Fruit fly (Drosophila melanogaster): Measurements from ENCODE around the gene CG7130.

The CG7130 gene

DNA sequence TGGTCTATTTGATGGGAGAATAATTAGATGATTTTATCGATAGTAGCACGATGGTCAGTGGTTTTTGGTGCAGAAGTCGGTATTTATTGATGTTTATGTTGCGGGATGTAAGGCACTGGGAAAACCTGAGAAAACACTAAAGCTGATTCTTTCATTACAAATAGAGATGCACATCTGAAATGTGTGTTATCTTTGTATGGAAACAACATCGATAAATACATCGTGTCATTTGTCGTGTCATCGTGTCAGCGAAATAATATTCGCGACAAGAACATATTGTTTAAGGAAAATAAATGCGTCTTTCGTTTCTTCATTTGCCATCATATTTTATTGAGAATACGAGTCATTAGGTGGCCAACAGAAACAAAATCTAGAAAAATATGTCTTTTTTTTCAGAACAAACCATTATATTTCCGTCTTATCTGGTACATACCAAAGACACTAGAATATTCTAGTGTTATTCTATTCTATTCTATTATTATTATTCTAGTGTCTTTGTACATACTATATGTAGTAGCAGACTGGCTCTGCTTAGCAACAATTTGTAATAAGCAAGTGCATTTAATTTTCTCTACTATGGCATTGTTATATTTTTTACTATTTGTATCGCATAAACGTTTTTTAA lies 1.1 kb downstream of the CG7130 start, which contains the start of gene CG7133 (continued):
- TF ChIP-seq CG7963 (GFP tag; IDR thresholded peaks at IDR 0.05; ENCODE audit: partially characterized antibody) (peak; percentile 78), nerfin-1 (tag; optimal IDR thresholded peaks at IDR 0.05) (no peak), croc (GFP tag; conservative IDR thresholded peaks at IDR 0.05) (no peak), CG8944 (GFP tag; optimal IDR thresholded peaks at IDR 0.05) (no peak), CG4404 (GFP tag; IDR thresholded peaks at IDR 0.05) (no peak), slp2 (GFP tag; optimal IDR thresholded peaks at IDR 0.05) (no peak), CG6854 (GFP tag; optimal IDR thresholded peaks at IDR 0.05) (no peak), sim (GFP tag; IDR thresholded peaks at IDR 0.05) (no peak), CG18599 (GFP tag; optimal IDR thresholded peaks at IDR 0.05) (no peak), z (GFP tag; IDR thresholded peaks at IDR 0.05) (no peak), Nf-YB (GFP tag; optimal IDR thresholded peaks at IDR 0.05) (no peak), CG10959 (GFP tag; IDR thresholded peaks at IDR 0.05) (no peak), Fer2 (tag; optimal IDR thresholded peaks at IDR 0.05) (no peak), Hr39 (optimal IDR thresholded peaks at IDR 0.05) (no peak), bbx (GFP tag; IDR thresholded peaks at IDR 0.05; ENCODE audit: partially characterized antibody) (peak; percentile 91), Chrac-16 (GFP tag; optimal IDR thresholded peaks at IDR 0.05) (no peak), stc (GFP tag; IDR thresholded peaks at IDR 0.05) (no peak), CG30020 (tag; optimal IDR thresholded peaks at IDR 0.05) (peak; percentile 66), CG2120 (GFP tag; optimal IDR thresholded peaks at IDR 0.05) (no peak), CG16863 (GFP tag; optimal IDR thresholded peaks at IDR 0.05) (no peak), bsh (GFP tag; optimal IDR thresholded peaks at IDR 0.05) (no peak), Dip2 (GFP tag; IDR thresholded peaks at IDR 0.05) (no peak), Lpt (GFP tag; optimal IDR thresholded peaks at IDR 0.05) (no peak), fu2 (GFP tag; optimal IDR thresholded peaks at IDR 0.05) (no peak), pb (GFP tag; optimal IDR thresholded peaks at IDR 0.05) (no peak), CG9932 (GFP tag; IDR thresholded peaks at IDR 0.05) (peak; percentile 57), CG2875 (GFP tag; optimal IDR thresholded peaks at IDR 0.05) (no peak), CG14050 (GFP tag; IDR thresholded peaks at IDR 0.05) (no peak), repo (GFP tag; optimal IDR thresholded peaks at IDR 0.05) (no peak), Jarid2 (GFP tag; optimal IDR thresholded peaks at IDR 0.05) (no peak), ftz-f1 (GFP tag; optimal IDR thresholded peaks at IDR 0.05) (no peak), CG10979 (tag; optimal IDR thresholded peaks at IDR 0.05) (no peak), CG3847 (GFP tag; IDR thresholded peaks at IDR 0.05) (no peak), CG1603 (tag; optimal IDR thresholded peaks at IDR 0.05) (peak; percentile 53), sisA (GFP tag; IDR thresholded peaks at IDR 0.05) (no peak), al (GFP tag; IDR thresholded peaks at IDR 0.05) (no peak), CG6813 (GFP tag; optimal IDR thresholded peaks at IDR 0.05) (no peak), CG18476 (GFP tag; optimal IDR thresholded peaks at IDR 0.05) (no peak), Hmx (GFP tag; optimal IDR thresholded peaks at IDR 0.05) (no peak), unc-4 (GFP tag; IDR thresholded peaks at IDR 0.05; ENCODE audit: partially characterized antibody) (peak; percentile 84), gfzf (GFP tag; optimal IDR thresholded peaks at IDR 0.05) (peak; percentile 56), CG32772 (GFP tag; IDR thresholded peaks at IDR 0.05) (no peak), gro (GFP tag; optimal IDR thresholded peaks at IDR 0.05) (no peak), Fer3 (tag; optimal IDR thresholded peaks at IDR 0.05) (no peak), CG12942 (GFP tag; optimal IDR thresholded peaks at IDR 0.05) (no peak), CG42726 (GFP tag; IDR thresholded peaks at IDR 0.05; ENCODE audit: partially characterized antibody) (peak; percentile 82; the same call in 1 of the 2 replicates), Pdp1 (GFP tag; optimal IDR thresholded peaks at IDR 0.05) (no peak), CG18619 (GFP tag; optimal IDR thresholded peaks at IDR 0.05) (no peak), ap (GFP tag; IDR thresholded peaks at IDR 0.05) (no peak), Asciz (GFP tag; optimal IDR thresholded peaks at IDR 0.05) (no peak), cas (GFP tag; IDR thresholded peaks at IDR 0.05) (no peak)

Data from whole organism, embryonic.